Worm (Caenorhabditis elegans): ENCODE measurements around the gene C44B7.11.

ce11 chrII:6888211-6888610 lies 9.1 kb downstream of the C44B7.11 start:
- TF ChIP-seq sem-2 (GFP tag; optimal IDR thresholded peaks at IDR 0.05) (no peak), nhr-12 (tag; optimal IDR thresholded peaks at IDR 0.05) (no peak), tbx-8 (GFP tag; optimal IDR thresholded peaks at IDR 0.05) (no peak), lsy-2 (tag; optimal IDR thresholded peaks at IDR 0.05) (no peak), elt-3 (tag; optimal IDR thresholded peaks at IDR 0.05) (no peak)

Measured in whole organism, mixed stage, embryonic.